Fruit fly (Drosophila melanogaster) whole organism, embryonic: ENCODE data around the gene Smu1.

Source experiments
- B-H1 ChIP-seq: fragments of 200-800 bp; sonication (Bioruptor generic); IDR thresholded peaks from 3 replicates; pipeline ENCODE4 v1.3.6; 2022; ENCODE audit warnings: missing biosample characterization, missing genetic modification characterization
- C15 ChIP-seq: fragments of 200-800 bp; sonication (Bioruptor generic); IDR thresholded peaks from 3 replicates; pipeline ENCODE4 v1.3.6; 2022; ENCODE audit warnings: missing biosample characterization, missing genetic modification characterization
- CG11723 ChIP-seq: fragments of 200-800 bp; sonication (Bioruptor generic); optimal IDR thresholded peaks from 2 replicates; lab custom pipeline; 2017; ENCODE audit warnings: missing biosample characterization, mild to moderate bottlenecking, missing genetic modification characterization
- CG12236 ChIP-seq: fragments of 200-800 bp; sonication (Bioruptor generic); optimal IDR thresholded peaks from 2 replicates; lab custom pipeline; 2016; ENCODE audit warnings: missing biosample characterization, missing genetic modification characterization
- CG12391 ChIP-seq: fragments of 200-800 bp; sonication (Bioruptor generic); optimal IDR thresholded peaks from 3 replicates; lab custom pipeline; 2018; ENCODE audit warnings: missing biosample characterization, mild to moderate bottlenecking, missing genetic modification characterization, moderate library complexity
- CG12769 ChIP-seq: fragments of 200-800 bp; sonication (Bioruptor generic); optimal IDR thresholded peaks from 2 replicates; lab custom pipeline; 2019; ENCODE audit warnings: missing biosample characterization, mild to moderate bottlenecking, missing genetic modification characterization, moderate library complexity
- CG13287 ChIP-seq: fragments of 200-800 bp; sonication (Bioruptor generic); IDR thresholded peaks from 2 replicates; pipeline ENCODE4 v1.3.6; 2022; ENCODE audit warnings: missing biosample characterization, missing genetic modification characterization; ENCODE audit not compliant: partially characterized antibody
- CG15514 ChIP-seq: fragments of 200-800 bp; sonication (Bioruptor generic); optimal IDR thresholded peaks from 3 replicates; lab custom pipeline; 2017; ENCODE audit warnings: missing biosample characterization, missing genetic modification characterization, mild to moderate bottlenecking, moderate library complexity, missing genetic modification reagents
- CG1647 ChIP-seq: fragments of 200-800 bp; sonication (Bioruptor generic); optimal IDR thresholded peaks from 3 replicates; lab custom pipeline; 2016; ENCODE audit warnings: missing biosample characterization, missing genetic modification characterization
- CG17186 ChIP-seq: fragments of 200-800 bp; sonication (Bioruptor generic); optimal IDR thresholded peaks from 3 replicates; lab custom pipeline; 2017; ENCODE audit warnings: missing biosample characterization, missing genetic modification reagents, missing genetic modification characterization
- CG1792 ChIP-seq: fragments of 200-800 bp; sonication (Bioruptor generic); optimal IDR thresholded peaks from 2 replicates; lab custom pipeline; 2016; ENCODE audit warnings: missing biosample characterization, missing genetic modification characterization
- CG18011 ChIP-seq: fragments of 200-800 bp; sonication (Bioruptor generic); optimal IDR thresholded peaks from 2 replicates; lab custom pipeline; 2017; ENCODE audit warnings: missing biosample characterization, missing genetic modification characterization, mild to moderate bottlenecking, moderate library complexity, missing genotype
- CG3163 ChIP-seq: fragments of 200-800 bp; sonication (Bioruptor generic); optimal IDR thresholded peaks from 3 replicates; lab custom pipeline; 2016; ENCODE audit warnings: missing biosample characterization, missing genetic modification characterization
- CG43689 ChIP-seq: fragments of 200-800 bp; sonication (Bioruptor generic); IDR thresholded peaks from 2 replicates; pipeline ENCODE4 v1.3.6; 2022; ENCODE audit warnings: missing biosample characterization, missing genetic modification characterization
- CG4617 ChIP-seq: fragments of 200-800 bp; sonication (Bioruptor generic); optimal IDR thresholded peaks from 3 replicates; lab custom pipeline; 2016; ENCODE audit warnings: missing biosample characterization, missing genetic modification characterization, borderline replicate concordance
- CG4707 ChIP-seq: fragments of 200-800 bp; sonication (Bioruptor generic); optimal IDR thresholded peaks from 2 replicates; lab custom pipeline; 2018; ENCODE audit warnings: missing biosample characterization, mild to moderate bottlenecking, missing genetic modification characterization, moderate library complexity
- CG7928 ChIP-seq: fragments of 200-800 bp; sonication (Bioruptor generic); optimal IDR thresholded peaks from 2 replicates; lab custom pipeline; 2017; ENCODE audit warnings: missing biosample characterization, mild to moderate bottlenecking, missing genetic modification characterization
- CG8944 ChIP-seq: fragments of 200-800 bp; sonication (Bioruptor generic); optimal IDR thresholded peaks from 3 replicates; lab custom pipeline; 2016; ENCODE audit warnings: missing biosample characterization, missing genetic modification characterization
- Dll ChIP-seq: fragments of 200-800 bp; sonication (Bioruptor generic); IDR thresholded peaks from 4 replicates; pipeline ENCODE4 v1.3.6; 2022; ENCODE audit warnings: missing biosample characterization, missing genetic modification characterization; ENCODE audit not compliant: partially characterized antibody
- HLH4C ChIP-seq: fragments of 200-800 bp; sonication (Bioruptor generic); IDR thresholded peaks from 3 replicates; pipeline ENCODE4 v1.3.6; 2022; ENCODE audit warnings: missing biosample characterization, missing genetic modification characterization; ENCODE audit not compliant: partially characterized antibody
- HLH54F ChIP-seq: fragments of 200-800 bp; sonication (Bioruptor generic); optimal IDR thresholded peaks from 3 replicates; lab custom pipeline; 2016; ENCODE audit warnings: missing biosample characterization, missing genetic modification characterization
- Hr3 ChIP-seq: fragments of 200-800 bp; sonication (Bioruptor generic); optimal IDR thresholded peaks from 3 replicates; lab custom pipeline; 2016; ENCODE audit warnings: missing biosample characterization, missing genetic modification characterization
- Lhr ChIP-seq: fragments of 200-800 bp; sonication (Bioruptor generic); optimal IDR thresholded peaks from 3 replicates; lab custom pipeline; 2017; ENCODE audit warnings: mild to moderate bottlenecking, missing biosample characterization, missing genetic modification reagents, missing genetic modification characterization
- MTF-1 ChIP-seq: fragments of 200-800 bp; sonication (Bioruptor generic); optimal IDR thresholded peaks from 2 replicates; lab custom pipeline; 2018; ENCODE audit warnings: missing biosample characterization, mild to moderate bottlenecking, missing genetic modification characterization, borderline replicate concordance
- NfI ChIP-seq: fragments of 200-800 bp; sonication (Bioruptor generic); optimal IDR thresholded peaks from 3 replicates; lab custom pipeline; 2018; ENCODE audit warnings: missing biosample characterization, mild to moderate bottlenecking, missing genetic modification characterization, moderate library complexity
- Ssrp ChIP-seq: fragments of 200-800 bp; sonication (Bioruptor generic); optimal IDR thresholded peaks from 2 replicates; lab custom pipeline; 2018; ENCODE audit warnings: missing biosample characterization, mild to moderate bottlenecking, missing genetic modification characterization, moderate library complexity
- Usf ChIP-seq: fragments of 200-800 bp; sonication (Bioruptor generic); optimal IDR thresholded peaks from 2 replicates; lab custom pipeline; 2017; ENCODE audit warnings: missing genotype, missing biosample characterization, missing genetic modification characterization
- ab ChIP-seq: fragments of 200-800 bp; sonication (Bioruptor generic); optimal IDR thresholded peaks from 2 replicates; lab custom pipeline; 2016; ENCODE audit warnings: missing biosample characterization, missing genetic modification characterization
- dmrt11E ChIP-seq: fragments of 200-800 bp; sonication (Bioruptor generic); optimal IDR thresholded peaks from 3 replicates; lab custom pipeline; 2018; ENCODE audit warnings: missing biosample characterization, mild to moderate bottlenecking, missing genetic modification characterization, moderate library complexity
- ewg ChIP-seq: fragments of 200-800 bp; sonication (Bioruptor generic); optimal IDR thresholded peaks from 3 replicates; lab custom pipeline; 2017; ENCODE audit warnings: mild to moderate bottlenecking, missing biosample characterization, missing genetic modification reagents, missing genetic modification characterization
- fru ChIP-seq: fragments of >200 bp; optimal IDR thresholded peaks from 2 replicates; lab custom pipeline; 2017
- gem ChIP-seq: fragments of 200-800 bp; sonication (Bioruptor generic); optimal IDR thresholded peaks from 2 replicates; lab custom pipeline; 2019; ENCODE audit warnings: missing biosample characterization, mild to moderate bottlenecking, missing genetic modification characterization, moderate library complexity
- klu ChIP-seq: fragments of 200-800 bp; sonication (Bioruptor generic); IDR thresholded peaks from 2 replicates; pipeline ENCODE4 v1.3.6; 2022; ENCODE audit warnings: missing biosample characterization, missing genetic modification characterization
- lola ChIP-seq, 3 experiments: fragments of >200 bp in 2 of 3; fragments of 200-800 bp in 1 of 3; sonication (Bioruptor generic) in 1 of 3; optimal IDR thresholded peaks; 2 replicates each; lab custom pipeline; 2017 to 2019; ENCODE audit warnings: missing biosample characterization in 3 of 3, missing genetic modification characterization in 3 of 3, mild to moderate bottlenecking in 1 of 3, moderate library complexity in 1 of 3
- maf-S ChIP-seq: fragments of 200-800 bp; sonication (Bioruptor generic); optimal IDR thresholded peaks from 2 replicates; lab custom pipeline; 2016; ENCODE audit warnings: missing biosample characterization, missing genetic modification characterization
- mirr ChIP-seq: fragments of 200-800 bp; sonication (Bioruptor generic); optimal IDR thresholded peaks from 3 replicates; lab custom pipeline; 2018; ENCODE audit warnings: missing biosample characterization, mild to moderate bottlenecking, missing genetic modification characterization
- peb ChIP-seq: fragments of 200-800 bp; sonication (Bioruptor generic); IDR thresholded peaks from 2 replicates; pipeline ENCODE4 v1.3.6; 2022; ENCODE audit warnings: missing biosample characterization, missing genetic modification characterization
- pita ChIP-seq: fragments of 200-800 bp; sonication (Bioruptor generic); optimal IDR thresholded peaks from 2 replicates; lab custom pipeline; 2017; ENCODE audit warnings: missing biosample characterization, mild to moderate bottlenecking, missing genetic modification characterization
- pnt ChIP-seq: fragments of 200-800 bp; sonication (Bioruptor generic); optimal IDR thresholded peaks from 3 replicates; lab custom pipeline; 2016; ENCODE audit warnings: missing biosample characterization, missing genetic modification characterization
- pum ChIP-seq: fragments of 200-800 bp; sonication (Bioruptor generic); optimal IDR thresholded peaks from 2 replicates; lab custom pipeline; 2016; ENCODE audit warnings: missing biosample characterization, missing genetic modification characterization
- shn ChIP-seq: fragments of 200-800 bp; sonication (Bioruptor generic); optimal IDR thresholded peaks from 3 replicates; lab custom pipeline; 2016; ENCODE audit warnings: missing biosample characterization, missing genetic modification characterization
- sima ChIP-seq: fragments of 200-800 bp; sonication (Bioruptor generic); optimal IDR thresholded peaks from 2 replicates; lab custom pipeline; 2016; ENCODE audit warnings: missing biosample characterization, missing genetic modification characterization
- sqz ChIP-seq: fragments of 200-800 bp; sonication (Bioruptor generic); optimal IDR thresholded peaks from 3 replicates; lab custom pipeline; 2018; ENCODE audit warnings: missing biosample characterization, mild to moderate bottlenecking, missing genetic modification characterization
- sr ChIP-seq: fragments of 200-800 bp; sonication (Bioruptor generic); IDR thresholded peaks from 3 replicates; pipeline ENCODE4 v1.3.6; 2022; ENCODE audit warnings: missing biosample characterization, missing genetic modification characterization
- stwl ChIP-seq: fragments of 200-800 bp; sonication (Bioruptor generic); optimal IDR thresholded peaks from 3 replicates; lab custom pipeline; 2018; ENCODE audit warnings: missing biosample characterization, mild to moderate bottlenecking, missing genetic modification characterization, moderate library complexity
- tx ChIP-seq: fragments of 200-800 bp; sonication (Bioruptor generic); optimal IDR thresholded peaks from 2 replicates; lab custom pipeline; 2016; ENCODE audit warnings: missing biosample characterization, missing genetic modification characterization
- unc-4 ChIP-seq: fragments of 200-800 bp; sonication (Bioruptor generic); IDR thresholded peaks from 2 replicates; pipeline ENCODE4 v1.3.6; 2022; ENCODE audit warnings: missing biosample characterization, missing genetic modification characterization; ENCODE audit not compliant: partially characterized antibody
- vfl ChIP-seq: fragments of 200-800 bp; sonication (Bioruptor generic); optimal IDR thresholded peaks from 2 replicates; lab custom pipeline; 2016; ENCODE audit warnings: missing biosample characterization, missing genetic modification characterization
- wdn ChIP-seq: fragments of 200-800 bp; sonication (Bioruptor generic); IDR thresholded peaks from 2 replicates; pipeline ENCODE4 v1.3.6; 2022; ENCODE audit warnings: missing biosample characterization, missing genetic modification characterization
- z ChIP-seq: fragments of 200-800 bp; sonication (Bioruptor generic); IDR thresholded peaks from 3 replicates; pipeline ENCODE4 v1.3.6; 2022; ENCODE audit warnings: missing biosample characterization, missing genetic modification characterization
- zen ChIP-seq: fragments of 200-800 bp; sonication (Bioruptor generic); optimal IDR thresholded peaks from 3 replicates; lab custom pipeline; 2018; ENCODE audit warnings: missing biosample characterization, mild to moderate bottlenecking, missing genetic modification characterization, moderate library complexity
- zfh1 ChIP-seq: fragments of 200-800 bp; sonication (Bioruptor generic); IDR thresholded peaks from 3 replicates; pipeline ENCODE4 v1.3.6; 2022; ENCODE audit warnings: missing biosample characterization, missing genetic modification characterization

The Smu1 gene

dm6 chr3R:18990514-18990913, 9.4 kb upstream of the Smu1 start (continued):
- TF ChIP-seq Usf (GFP tag; lab: Kevin White, UChicago) (no peak), dmrt11E (tag; lab: Kevin White, UChicago) (peak; percentile 50), B-H1 (no peak), pnt (GFP tag; lab: Kevin White, UChicago) (no peak), CG4617 (GFP tag; lab: Kevin White, UChicago) (no peak), unc-4 (GFP tag; lab: Robert Waterston, UW) (no peak), CG8944 (GFP tag; lab: Kevin White, UChicago) (no peak), CG12769 (tag; lab: Kevin White, UChicago) (no peak), MTF-1 (GFP tag; lab: Kevin White, UChicago) (no peak), Lhr (GFP tag; lab: Kevin White, UChicago) (no peak), CG13287 (GFP tag; lab: Robert Waterston, UW) (no peak), lola (GFP tag; optimal IDR thresholded peaks at IDR 0.05; lab: Kevin White, UChicago) (peak in 1 of 3 experiments; percentile 38), NfI (GFP tag; lab: Kevin White, UChicago) (no peak), Hr3 (GFP tag; lab: Kevin White, UChicago) (no peak), gem (tag; lab: Kevin White, UChicago) (peak; percentile 62), CG12236 (no peak), C15 (no peak), sr (GFP tag; lab: Robert Waterston, UW) (no peak), ewg (no peak), shn (GFP tag; lab: Kevin White, UChicago) (no peak), maf-S (GFP tag; lab: Kevin White, UChicago) (no peak), HLH54F (no peak), zfh1 (no peak), CG12391 (tag; lab: Kevin White, UChicago) (peak; percentile 20), CG15514 (no peak), CG18011 (no peak), stwl (tag; lab: Kevin White, UChicago) (no peak), CG11723 (GFP tag; lab: Kevin White, UChicago) (no peak), CG7928 (no peak), ab (GFP tag; lab: Kevin White, UChicago) (no peak), z (no peak), peb (no peak), HLH4C (no peak), CG3163 (GFP tag; lab: Kevin White, UChicago) (no peak), sqz (GFP tag; lab: Kevin White, UChicago) (no peak), Dll (no peak), CG43689 (GFP tag; lab: Robert Waterston, UW) (no peak), pita (GFP tag; lab: Kevin White, UChicago) (no peak), tx (GFP tag; lab: Kevin White, UChicago) (no peak), sima (no peak), fru (lab: Kevin White, UChicago) (no peak), zen (tag; lab: Kevin White, UChicago) (no peak), CG17186 (GFP tag; lab: Kevin White, UChicago) (no peak), CG1792 (GFP tag; lab: Kevin White, UChicago) (no peak), Ssrp (tag; lab: Kevin White, UChicago) (peak; percentile 10), pum (no peak), mirr (GFP tag; lab: Kevin White, UChicago) (no peak), CG1647 (GFP tag; lab: Kevin White, UChicago) (no peak), klu (GFP tag; lab: Robert Waterston, UW) (no peak), vfl (no peak), CG4707 (GFP tag; lab: Kevin White, UChicago) (no peak), wdn (GFP tag; lab: Robert Waterston, UW) (no peak)
